Worm (Caenorhabditis elegans) whole organism, L3 larva: ENCODE data around the gene C33C12.7.

Experiments used
- R02D3.7 ChIP-seq: fragments of 150-350 bp; optimal IDR thresholded peaks from 2 replicates; lab custom pipeline; 2014; ENCODE audit warnings: missing biosample characterization, missing genetic modification characterization
- ZK546.5 ChIP-seq: sonication (generic microtip); optimal IDR thresholded peaks from 2 replicates; lab custom pipeline; 2017; ENCODE audit warnings: missing biosample characterization, missing genetic modification characterization
- ceh-16 ChIP-seq: sonication (generic microtip); optimal IDR thresholded peaks from 2 replicates; lab custom pipeline; 2017; ENCODE audit warnings: missing biosample characterization, missing genetic modification characterization
- ceh-28 ChIP-seq: fragments of 150-350 bp; optimal IDR thresholded peaks from 2 replicates; lab custom pipeline; 2014; ENCODE audit warnings: missing biosample characterization, missing genetic modification reagents, missing genetic modification characterization
- ceh-82 ChIP-seq: fragments of 150-350 bp; optimal IDR thresholded peaks from 2 replicates; lab custom pipeline; 2014; ENCODE audit warnings: missing biosample characterization, missing genetic modification characterization
- ceh-9 ChIP-seq: sonication (generic microtip); optimal IDR thresholded peaks from 2 replicates; lab custom pipeline; 2018; ENCODE audit warnings: missing biosample characterization, missing genetic modification characterization
- daf-12 ChIP-seq: fragments of 150-350 bp; optimal IDR thresholded peaks from 2 replicates; lab custom pipeline; 2014; ENCODE audit warnings: missing biosample characterization, missing genetic modification reagents, missing genetic modification characterization
- egl-5 ChIP-seq: fragments of 150-350 bp; optimal IDR thresholded peaks from 2 replicates; lab custom pipeline; 2017; ENCODE audit warnings: missing biosample characterization, missing genetic modification reagents, missing genetic modification characterization, inconsistent platforms
- elt-1 ChIP-seq: fragments of 150-350 bp; optimal IDR thresholded peaks from 2 replicates; lab custom pipeline; 2014; ENCODE audit warnings: missing biosample characterization, missing genetic modification characterization
- elt-2 ChIP-seq: sonication (generic microtip); optimal IDR thresholded peaks from 2 replicates; lab custom pipeline; 2016; ENCODE audit warnings: missing genetic modification reagents, mild to moderate bottlenecking, missing genetic modification characterization, missing compliant biosample characterization
- elt-3 ChIP-seq, 3 experiments: fragments of 150-350 bp in 1 of 3; sonication (generic microtip) in 2 of 3; optimal IDR thresholded peaks; 2 replicates in 2 of 3; 4 replicates in 1 of 3; lab custom pipeline; 2014 to 2017; ENCODE audit warnings: missing biosample characterization in 3 of 3, missing genetic modification characterization in 3 of 3
- fkh-10 ChIP-seq: sonication (generic microtip); optimal IDR thresholded peaks from 2 replicates; lab custom pipeline; 2017; ENCODE audit warnings: missing biosample characterization, missing genetic modification reagents, missing genetic modification characterization
- fkh-2 ChIP-seq: fragments of 150-350 bp; optimal IDR thresholded peaks from 2 replicates; lab custom pipeline; 2014; ENCODE audit warnings: missing biosample characterization, missing genetic modification reagents, missing genetic modification characterization
- hmg-11 ChIP-seq: sonication (generic microtip); optimal IDR thresholded peaks from 2 replicates; lab custom pipeline; 2016; ENCODE audit warnings: missing genetic modification characterization, missing compliant biosample characterization
- jun-1 ChIP-seq: fragments of 150-350 bp; optimal IDR thresholded peaks from 2 replicates; lab custom pipeline; 2014; ENCODE audit warnings: missing biosample characterization, missing genetic modification reagents, missing genetic modification characterization
- lin-15B ChIP-seq: fragments of 150-350 bp; optimal IDR thresholded peaks from 2 replicates; lab custom pipeline; 2014; ENCODE audit warnings: missing biosample characterization, missing genetic modification characterization
- lin-39 ChIP-seq: fragments of 150-350 bp; optimal IDR thresholded peaks from 2 replicates; lab custom pipeline; 2018; ENCODE audit warnings: missing biosample characterization, missing genetic modification reagents, missing genetic modification characterization
- mdl-1 ChIP-seq: fragments of 150-350 bp; optimal IDR thresholded peaks from 2 replicates; lab custom pipeline; 2014; ENCODE audit warnings: missing biosample characterization, missing genetic modification characterization
- nfya-1 ChIP-seq: sonication (generic microtip); optimal IDR thresholded peaks from 2 replicates; lab custom pipeline; 2017; ENCODE audit warnings: missing genetic modification characterization, mild to moderate bottlenecking, missing compliant biosample characterization, antibody characterized with exemption, moderate library complexity; ENCODE audit not compliant: insufficient read depth
- nhr-12 ChIP-seq: fragments of 150-350 bp; optimal IDR thresholded peaks from 2 replicates; lab custom pipeline; 2014; ENCODE audit warnings: missing biosample characterization, missing genetic modification characterization
- nhr-25 ChIP-seq: sonication (generic microtip); optimal IDR thresholded peaks from 2 replicates; lab custom pipeline; 2017; ENCODE audit warnings: missing biosample characterization, missing genetic modification characterization
- nhr-28 ChIP-seq: fragments of 150-350 bp; optimal IDR thresholded peaks from 2 replicates; lab custom pipeline; 2014; ENCODE audit warnings: missing biosample characterization, missing genetic modification characterization
- nhr-43 ChIP-seq: sonication (generic microtip); optimal IDR thresholded peaks from 2 replicates; lab custom pipeline; 2016; ENCODE audit warnings: mild to moderate bottlenecking, missing genetic modification characterization, missing compliant biosample characterization; ENCODE audit not compliant: poor library complexity, severe bottlenecking
- nhr-76 ChIP-seq: fragments of 150-350 bp; sonication (generic microtip); optimal IDR thresholded peaks from 5 replicates; lab custom pipeline; 2014; ENCODE audit warnings: missing biosample characterization, missing genetic modification characterization
- nhr-77 ChIP-seq: fragments of 150-350 bp; optimal IDR thresholded peaks from 2 replicates; lab custom pipeline; 2014; ENCODE audit warnings: missing biosample characterization, missing genetic modification characterization
- pha-4 ChIP-seq: fragments of 150-350 bp; optimal IDR thresholded peaks from 2 replicates; lab custom pipeline; 2014; ENCODE audit warnings: missing biosample characterization, missing genetic modification reagents, missing genetic modification characterization
- pqm-1 ChIP-seq: fragments of 150-350 bp; optimal IDR thresholded peaks from 2 replicates; lab custom pipeline; 2017; ENCODE audit warnings: missing biosample characterization, missing genetic modification characterization, inconsistent platforms
- sea-2 ChIP-seq: fragments of 150-350 bp; sonication (generic microtip); optimal IDR thresholded peaks from 4 replicates; lab custom pipeline; 2014; ENCODE audit warnings: missing biosample characterization, missing genetic modification reagents, missing genetic modification characterization
- tbx-2 ChIP-seq: sonication (generic microtip); optimal IDR thresholded peaks from 2 replicates; lab custom pipeline; 2016; ENCODE audit warnings: mild to moderate bottlenecking, missing genetic modification characterization, missing compliant biosample characterization
- zag-1 ChIP-seq: fragments of 150-350 bp; optimal IDR thresholded peaks from 2 replicates; lab custom pipeline; 2014; ENCODE audit warnings: missing biosample characterization, missing genetic modification characterization
- ztf-11 ChIP-seq: fragments of 150-350 bp; optimal IDR thresholded peaks from 2 replicates; lab custom pipeline; 2014; ENCODE audit warnings: missing biosample characterization, missing genetic modification characterization

C33C12.7 gene

DNA sequence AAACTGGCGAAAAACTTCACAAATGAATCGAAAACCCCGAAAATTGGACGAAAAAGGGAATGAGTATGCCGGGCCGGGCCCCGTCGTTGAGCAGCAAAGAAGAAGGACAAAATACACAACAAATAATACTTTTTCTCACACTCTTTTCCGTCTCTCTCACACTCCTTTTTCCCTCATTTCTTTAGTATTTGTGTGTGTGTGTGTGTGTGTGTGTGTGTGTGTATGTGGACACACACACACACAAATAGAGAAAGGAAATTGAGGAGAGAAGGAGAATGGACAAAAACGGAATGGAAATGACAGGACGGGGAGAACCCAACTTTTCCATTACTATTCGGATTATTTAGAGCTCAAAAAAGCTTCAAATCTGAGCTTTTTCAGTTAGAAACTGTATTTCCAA lies 20.3 kb upstream of the C33C12.7 start (continued):
- TF ChIP-seq elt-1 (tag; lab: Kevin White, UChicago) = no peak
- TF ChIP-seq zag-1 = no peak
- TF ChIP-seq nhr-12 (tag; lab: Kevin White, UChicago) = no peak
- TF ChIP-seq sea-2 = no peak
- no peak for TF ChIP-seq R02D3.7 (tag; lab: Kevin White, UChicago)
- TF ChIP-seq ZK546.5 (tag; lab: Kevin White, UChicago) = no peak
- TF ChIP-seq nhr-43 (tag; lab: Kevin White, UChicago) = no peak
- no peak for TF ChIP-seq daf-12 (tag; lab: Kevin White, UChicago)
- peak; percentile 95 for TF ChIP-seq pha-4 (tag; lab: Kevin White, UChicago)
- no peak for TF ChIP-seq ceh-82 (tag; lab: Kevin White, UChicago)
- no peak for TF ChIP-seq ceh-28 (tag; lab: Kevin White, UChicago)
- TF ChIP-seq jun-1 (tag; lab: Kevin White, UChicago) = peak; percentile 36
- no peak for TF ChIP-seq elt-3 (tag; optimal IDR thresholded peaks at IDR 0.05; lab: Kevin White, UChicago)
- peak; percentile 67 for TF ChIP-seq nfya-1
- TF ChIP-seq nhr-76 (tag; lab: Kevin White, UChicago) = no peak
- TF ChIP-seq nhr-25 = no peak
- no peak for TF ChIP-seq nhr-28 (tag; lab: Kevin White, UChicago)
- no peak for TF ChIP-seq ztf-11 (tag; lab: Kevin White, UChicago)
- TF ChIP-seq fkh-10 (GFP tag; lab: Kevin White, UChicago) = peak; percentile 34
- TF ChIP-seq, all 47 proteins: peak for 10

DNA sequence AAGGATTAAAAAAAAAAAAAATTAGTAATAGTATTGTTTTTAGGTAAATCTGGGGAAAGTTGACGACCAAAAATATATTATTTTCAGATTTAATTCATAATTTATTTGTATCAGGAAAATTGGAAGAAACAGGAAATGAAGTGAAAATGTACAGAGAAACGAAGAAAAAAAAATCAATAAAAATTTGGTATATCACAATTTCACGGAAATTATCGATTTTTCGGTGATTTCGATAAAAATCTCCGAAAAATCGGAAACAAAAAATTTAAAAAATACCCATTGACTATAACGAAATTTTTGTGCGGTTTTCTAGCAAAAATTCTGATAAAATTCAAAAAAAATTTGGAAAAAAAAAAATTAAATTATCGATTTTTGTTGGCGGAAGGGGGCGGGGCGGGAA lies 17.0 kb upstream of the C33C12.7 start:
- TF ChIP-seq ceh-28 (tag; lab: Kevin White, UChicago) = peak; percentile 80
- no peak for TF ChIP-seq ceh-9 (tag; lab: Kevin White, UChicago)

DNA sequence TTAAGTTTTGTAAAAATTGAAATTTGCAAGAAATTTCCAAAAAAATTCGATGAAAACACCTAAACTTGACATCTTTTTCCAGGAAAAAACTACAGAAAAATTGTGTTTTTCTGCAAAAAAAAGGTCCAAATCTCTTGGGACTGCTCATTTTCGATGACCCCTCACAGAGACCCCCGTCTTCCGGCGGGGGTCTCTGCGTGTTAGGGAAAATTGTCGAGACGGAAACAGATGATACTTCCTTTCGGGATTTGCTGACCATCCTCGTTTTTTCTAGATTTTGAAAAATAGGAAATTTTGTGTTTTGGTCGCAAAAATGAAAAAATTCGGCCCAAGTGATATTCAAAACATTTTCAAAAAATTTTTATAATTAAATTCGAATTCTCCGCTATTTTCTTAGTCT lies 16.1 kb upstream of the C33C12.7 start:
- TF ChIP-seq R02D3.7 (tag; lab: Kevin White, UChicago) (no peak), ceh-82 (tag; lab: Kevin White, UChicago) (no peak), elt-3 (tag; optimal IDR thresholded peaks at IDR 0.05; lab: Kevin White, UChicago) (no peak), lin-39 (tag; lab: Kevin White, UChicago) (peak; percentile 54), ceh-16 (tag; lab: Kevin White, UChicago) (no peak), egl-5 (tag; lab: Kevin White, UChicago) (no peak), ceh-9 (tag; lab: Kevin White, UChicago) (no peak), nfya-1 (peak; percentile 2), elt-2 (tag; lab: Kevin White, UChicago) (no peak), sea-2 (no peak), jun-1 (tag; lab: Kevin White, UChicago) (no peak)

DNA sequence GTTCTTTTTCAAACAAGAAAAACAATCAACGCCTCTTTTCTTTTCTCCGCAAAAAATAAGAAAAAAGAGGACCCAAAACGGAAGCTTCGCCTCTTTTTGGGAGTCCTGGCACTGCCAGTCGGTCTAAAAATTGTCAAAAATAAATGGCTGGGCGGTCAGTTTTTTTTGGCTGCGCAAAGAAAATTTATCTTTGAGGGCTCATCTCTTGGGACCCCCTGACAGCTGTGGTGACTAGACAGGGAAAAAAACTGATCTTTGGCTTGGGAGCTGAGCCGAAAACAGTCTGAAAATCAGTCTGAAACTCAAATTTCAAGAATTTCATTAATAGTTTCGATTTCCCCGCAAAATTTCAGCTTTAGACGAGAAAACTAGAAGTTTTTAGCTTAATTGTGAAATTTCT lies 15.3 kb upstream of the C33C12.7 start:
- TF ChIP-seq nhr-43 (tag; lab: Kevin White, UChicago) (no peak), hmg-11 (tag; lab: Kevin White, UChicago) (no peak), nhr-77 (tag; lab: Kevin White, UChicago) (no peak), lin-15B (tag; lab: Kevin White, UChicago) (no peak), zag-1 (no peak), fkh-2 (tag; lab: Kevin White, UChicago) (no peak)

DNA sequence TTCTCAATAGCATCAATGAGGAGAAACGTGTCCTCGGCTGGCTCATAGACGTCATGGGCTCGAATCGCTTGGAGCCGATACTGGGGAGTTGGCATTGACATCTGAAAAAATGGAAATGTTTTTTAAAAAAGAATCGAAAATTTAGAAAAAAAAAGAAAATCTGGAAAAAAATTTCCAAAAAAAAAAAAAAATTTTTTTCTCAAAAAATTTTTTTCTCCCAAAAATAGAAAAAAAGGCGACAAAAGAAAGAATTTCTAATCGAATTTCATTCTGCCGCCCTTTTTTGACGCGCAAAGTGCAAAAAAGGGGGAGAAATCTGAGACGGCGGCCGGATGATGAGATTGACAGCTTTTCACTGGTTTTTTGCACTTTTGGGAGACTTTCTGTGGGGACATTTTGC lies 14.1 kb upstream of the C33C12.7 start, which contains the start of gene mtq-2:
mtq-2 (minus strand) TSS at position 101 of the 400 bp plus-strand sequence.
- TF ChIP-seq nhr-28 (tag; lab: Kevin White, UChicago) = no peak
- TF ChIP-seq lin-39 (tag; lab: Kevin White, UChicago) = no peak

DNA sequence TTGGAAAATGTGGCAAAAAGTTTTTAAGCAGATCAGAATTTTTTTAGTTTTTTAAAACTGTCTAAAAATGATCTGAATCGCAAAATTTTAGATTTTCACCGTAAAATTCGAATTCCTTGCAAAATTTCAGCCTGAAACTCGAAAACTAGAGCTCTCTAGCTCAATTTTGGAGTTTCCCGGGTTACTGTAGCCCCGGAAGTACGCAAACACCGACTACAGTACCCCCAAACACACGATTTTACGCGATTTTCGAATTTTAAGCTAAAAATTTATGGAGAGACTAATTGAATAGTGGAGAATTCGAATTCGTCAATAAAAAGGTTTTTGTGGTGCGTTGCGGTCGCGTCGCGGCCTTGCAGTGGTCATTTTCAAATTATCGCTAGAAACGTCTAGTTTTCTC lies 11.5 kb upstream of the C33C12.7 start:
- TF ChIP-seq jun-1 (tag; lab: Kevin White, UChicago) (no peak), R02D3.7 (tag; lab: Kevin White, UChicago) (no peak)
- TF ChIP-seq, all 47 proteins: peak for 0

DNA sequence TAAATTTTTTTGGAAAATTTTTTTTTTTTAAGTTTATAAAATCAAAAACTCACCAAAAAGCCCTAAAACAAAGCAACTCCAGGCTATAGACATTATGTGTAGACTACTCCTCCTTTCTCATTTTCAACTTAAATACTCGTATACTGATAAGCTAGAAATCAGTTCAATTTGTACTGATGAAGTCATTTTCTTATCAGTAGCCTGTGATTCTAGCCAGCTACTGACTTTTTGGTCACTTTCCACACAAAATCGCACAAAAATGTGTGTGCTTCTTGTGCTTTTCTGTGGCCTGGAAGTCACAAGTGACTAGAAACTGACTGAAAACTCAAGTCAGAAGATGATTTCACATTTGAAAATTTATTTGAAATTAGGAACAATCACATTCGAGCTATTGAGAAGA lies 11.1 kb upstream of the C33C12.7 start, which contains the start of gene gba-2:
gba-2 (minus strand) TSS at position 106 of the 400 bp plus-strand sequence.
- TF ChIP-seq nfya-1 (no peak), nhr-76 (tag; lab: Kevin White, UChicago) (no peak), pqm-1 (tag; lab: Kevin White, UChicago) (peak; percentile 54), elt-2 (tag; lab: Kevin White, UChicago) (peak; percentile 63), daf-12 (tag; lab: Kevin White, UChicago) (no peak), ZK546.5 (tag; lab: Kevin White, UChicago) (no peak), tbx-2 (no peak), mdl-1 (tag; lab: Kevin White, UChicago) (no peak), fkh-2 (tag; lab: Kevin White, UChicago) (no peak)
